Fruit fly (Drosophila melanogaster) whole organism, embryonic: ENCODE data around the gene CG10761.
A peak's percentile ranks its signal among the peaks of the same experiment; 100 is the strongest.

Experiments
- Awh ChIP-seq: fragments of 200-800 bp; sonication (Bioruptor generic); IDR thresholded peaks from 2 replicates; pipeline ENCODE4, ENCODE4 v1.3.6; 2022; ENCODE audit warnings: missing biosample characterization, missing genetic modification characterization
- CG10654 ChIP-seq: fragments of 200-800 bp; sonication (Bioruptor generic); optimal IDR thresholded peaks from 2 replicates; lab custom pipeline; 2016; ENCODE audit warnings: missing biosample characterization, missing genetic modification characterization
- CG11247 ChIP-seq: fragments of 200-800 bp; sonication (Bioruptor generic); IDR thresholded peaks from 2 replicates; pipeline ENCODE4 v1.3.6; 2022; ENCODE audit warnings: missing biosample characterization, missing genetic modification characterization
- CG11504 ChIP-seq: fragments of 200-800 bp; sonication (Bioruptor generic); optimal IDR thresholded peaks from 3 replicates; lab custom pipeline; 2019; ENCODE audit warnings: missing biosample characterization, mild to moderate bottlenecking, missing genetic modification characterization, moderate library complexity
- CG1233 ChIP-seq: fragments of 200-800 bp; sonication (Bioruptor generic); optimal IDR thresholded peaks from 4 replicates; lab custom pipeline; 2018; ENCODE audit warnings: missing biosample characterization, mild to moderate bottlenecking, missing genetic modification characterization
- CG13287 ChIP-seq: fragments of 200-800 bp; sonication (Bioruptor generic); IDR thresholded peaks from 2 replicates; pipeline ENCODE4 v1.3.6; 2022; ENCODE audit warnings: missing biosample characterization, missing genetic modification characterization; ENCODE audit not compliant: partially characterized antibody
- CG13296 ChIP-seq: fragments of 200-800 bp; sonication (Bioruptor generic); optimal IDR thresholded peaks from 3 replicates; lab custom pipeline; 2018; ENCODE audit warnings: missing biosample characterization, mild to moderate bottlenecking, missing genetic modification characterization
- CG15696 ChIP-seq: fragments of 200-800 bp; sonication (Bioruptor generic); optimal IDR thresholded peaks from 2 replicates; lab custom pipeline; 2019; ENCODE audit warnings: missing biosample characterization, mild to moderate bottlenecking, missing genetic modification characterization, moderate library complexity
- CG2712 ChIP-seq: fragments of 200-800 bp; optimal IDR thresholded peaks from 3 replicates; lab custom pipeline; 2019; ENCODE audit warnings: missing biosample characterization, mild to moderate bottlenecking, missing genetic modification characterization, moderate library complexity
- CG34224 ChIP-seq: fragments of 200-800 bp; sonication (Bioruptor generic); IDR thresholded peaks from 3 replicates; pipeline ENCODE4 v1.3.6; 2022; ENCODE audit warnings: missing biosample characterization, missing genetic modification characterization; ENCODE audit not compliant: partially characterized antibody
- CG3995 ChIP-seq: fragments of 200-800 bp; sonication (Bioruptor generic); optimal IDR thresholded peaks from 3 replicates; lab custom pipeline; 2016; ENCODE audit warnings: missing biosample characterization, missing genetic modification characterization
- CG4707 ChIP-seq: fragments of 200-800 bp; sonication (Bioruptor generic); optimal IDR thresholded peaks from 2 replicates; lab custom pipeline; 2018; ENCODE audit warnings: missing biosample characterization, mild to moderate bottlenecking, missing genetic modification characterization, moderate library complexity
- CG9797 ChIP-seq: fragments of 200-800 bp; sonication (Bioruptor generic); optimal IDR thresholded peaks from 3 replicates; lab custom pipeline; 2018; ENCODE audit warnings: missing biosample characterization, mild to moderate bottlenecking, missing genetic modification characterization
- CTCF ChIP-seq: fragments of 200-800 bp; sonication (Bioruptor generic); optimal IDR thresholded peaks from 2 replicates; lab custom pipeline; 2017; ENCODE audit warnings: missing biosample characterization, mild to moderate bottlenecking, missing genetic modification characterization, moderate library complexity
- D ChIP-seq, 2 experiments: fragments of 200-800 bp in 1 of 2; fragments of >200 bp in 1 of 2; sonication (Bioruptor generic) in 1 of 2; optimal IDR thresholded peaks; 2 replicates in 1 of 2; 3 replicates in 1 of 2; lab custom pipeline; 2017; ENCODE audit warnings: mild to moderate bottlenecking in 1 of 2, missing biosample characterization in 1 of 2, missing genetic modification characterization in 1 of 2, missing genetic modification reagents in 1 of 2
- Doc3 ChIP-seq: fragments of 200-800 bp; sonication (Bioruptor generic); IDR thresholded peaks from 3 replicates; pipeline ENCODE4 v1.3.6; 2022; ENCODE audit warnings: missing biosample characterization, missing genetic modification characterization; ENCODE audit not compliant: partially characterized antibody
- Dp ChIP-seq: fragments of 200-800 bp; sonication (Bioruptor generic); optimal IDR thresholded peaks from 2 replicates; lab custom pipeline; 2018; ENCODE audit warnings: missing biosample characterization, mild to moderate bottlenecking, missing genetic modification characterization, moderate library complexity
- E2f2 ChIP-seq: fragments of 200-800 bp; sonication (Bioruptor generic); IDR thresholded peaks from 2 replicates; pipeline ENCODE4 v1.3.6; 2022; ENCODE audit warnings: missing biosample characterization, missing genetic modification characterization
- ERR ChIP-seq: fragments of 200-800 bp; sonication (Bioruptor generic); optimal IDR thresholded peaks from 2 replicates; lab custom pipeline; 2016; ENCODE audit warnings: missing biosample characterization, missing genetic modification characterization
- Hand ChIP-seq: fragments of 200-800 bp; sonication (Bioruptor generic); optimal IDR thresholded peaks from 2 replicates; lab custom pipeline; 2017; ENCODE audit warnings: mild to moderate bottlenecking, missing biosample characterization, missing genetic modification reagents, missing genetic modification characterization
- Hr51 ChIP-seq, 2 experiments: fragments of 200-800 bp; sonication (Bioruptor generic); optimal IDR thresholded peaks; 2 replicates in 1 of 2; 3 replicates in 1 of 2; lab custom pipeline; 2016 to 2018; ENCODE audit warnings: missing biosample characterization in 2 of 2, missing genetic modification characterization in 2 of 2, mild to moderate bottlenecking in 1 of 2, moderate library complexity in 1 of 2
- Lim3 ChIP-seq: fragments of 200-800 bp; sonication (Bioruptor generic); IDR thresholded peaks from 2 replicates; pipeline ENCODE4 v1.3.6; 2022; ENCODE audit warnings: missing biosample characterization, missing genetic modification characterization
- MBD-R2 ChIP-seq: fragments of 200-800 bp; sonication (Bioruptor generic); IDR thresholded peaks from 2 replicates; pipeline ENCODE4 v1.3.6; 2022; ENCODE audit warnings: missing biosample characterization, missing genetic modification characterization
- MESR4 ChIP-seq: fragments of 200-800 bp; sonication (Bioruptor generic); optimal IDR thresholded peaks from 2 replicates; lab custom pipeline; 2018; ENCODE audit warnings: missing biosample characterization, mild to moderate bottlenecking, missing genetic modification characterization, moderate library complexity
- Med ChIP-seq: fragments of 200-800 bp; sonication (Bioruptor generic); peaks from one replicate; lab custom pipeline; 2016; ENCODE audit warnings: missing biosample characterization, missing genetic modification characterization, mild to moderate bottlenecking, inconsistent platforms, moderate library complexity
- NK7.1 ChIP-seq: fragments of 200-800 bp; sonication (Bioruptor generic); optimal IDR thresholded peaks from 3 replicates; lab custom pipeline; 2016; ENCODE audit warnings: missing biosample characterization, missing genetic modification characterization
- Vsx1 ChIP-seq: fragments of 200-800 bp; sonication (Bioruptor generic); optimal IDR thresholded peaks from 2 replicates; lab custom pipeline; 2017; ENCODE audit warnings: missing biosample characterization, mild to moderate bottlenecking, missing genetic modification characterization, missing genetic modification reagents
- ac ChIP-seq: fragments of 200-800 bp; sonication (Bioruptor generic); optimal IDR thresholded peaks from 3 replicates; lab custom pipeline; 2017; ENCODE audit warnings: missing biosample characterization, mild to moderate bottlenecking, missing genetic modification characterization
- br ChIP-seq: fragments of >200 bp; optimal IDR thresholded peaks from 2 replicates; lab custom pipeline; 2017
- bsh ChIP-seq, 2 experiments: fragments of 200-800 bp; sonication (Bioruptor generic); optimal IDR thresholded peaks; 2 replicates each; lab custom pipeline; 2017 to 2018; ENCODE audit warnings: mild to moderate bottlenecking in 2 of 2, missing biosample characterization in 2 of 2, missing genetic modification characterization in 2 of 2, moderate library complexity in 1 of 2
- cg ChIP-seq: fragments of 200-800 bp; sonication (Bioruptor generic); optimal IDR thresholded peaks from 3 replicates; lab custom pipeline; 2019; ENCODE audit warnings: missing biosample characterization, mild to moderate bottlenecking, missing genetic modification characterization, moderate library complexity
- chif ChIP-seq, 2 experiments: fragments of 200-800 bp; sonication (Bioruptor generic); optimal IDR thresholded peaks; 3 replicates each; lab custom pipeline; 2016; ENCODE audit warnings: missing biosample characterization in 2 of 2, missing genetic modification characterization in 2 of 2
- chm ChIP-seq: fragments of 200-800 bp; sonication (Bioruptor generic); IDR thresholded peaks from 2 replicates; pipeline ENCODE4 v1.3.6; 2022; ENCODE audit warnings: missing biosample characterization, missing genetic modification characterization
- crp ChIP-seq, 2 experiments: fragments of 200-800 bp; sonication (Bioruptor generic); optimal IDR thresholded peaks; 2 replicates in 1 of 2; 3 replicates in 1 of 2; lab custom pipeline; 2017; ENCODE audit warnings: missing biosample characterization in 2 of 2, missing genetic modification characterization in 2 of 2, mild to moderate bottlenecking in 1 of 2, moderate library complexity in 1 of 2
- fd102C ChIP-seq: fragments of 200-800 bp; sonication (Bioruptor generic); optimal IDR thresholded peaks from 2 replicates; lab custom pipeline; 2018; ENCODE audit warnings: missing biosample characterization, mild to moderate bottlenecking, missing genetic modification characterization, moderate library complexity
- gfzf ChIP-seq: fragments of 200-800 bp; sonication (Bioruptor generic); optimal IDR thresholded peaks from 2 replicates; lab custom pipeline; 2016; ENCODE audit warnings: missing biosample characterization, mild to moderate bottlenecking, missing genetic modification characterization, moderate library complexity
- hbn ChIP-seq: fragments of 200-800 bp; sonication (Bioruptor generic); IDR thresholded peaks from 2 replicates; pipeline ENCODE4 v1.3.6; 2022; ENCODE audit warnings: missing biosample characterization, missing genetic modification characterization; ENCODE audit not compliant: partially characterized antibody
- kah ChIP-seq: fragments of 200-800 bp; sonication (Bioruptor generic); optimal IDR thresholded peaks from 2 replicates; lab custom pipeline; 2018; ENCODE audit warnings: missing biosample characterization, mild to moderate bottlenecking, missing genetic modification characterization
- ken ChIP-seq: fragments of 200-800 bp; sonication (Bioruptor generic); IDR thresholded peaks from 3 replicates; pipeline ENCODE4 v1.3.6; 2022; ENCODE audit warnings: missing biosample characterization, missing genetic modification characterization
- odd ChIP-seq: fragments of 200-800 bp; sonication (Bioruptor generic); optimal IDR thresholded peaks from 2 replicates; lab custom pipeline; 2017; ENCODE audit warnings: missing biosample characterization, mild to moderate bottlenecking, missing genetic modification characterization
- pan ChIP-seq, 4 experiments: fragments of >200 bp in 3 of 4; fragments of 200-800 bp in 1 of 4; sonication (Bioruptor generic) in 1 of 4; optimal IDR thresholded peaks in 3 of 4; IDR thresholded peaks in 1 of 4; 2 replicates each; pipeline versions ENCODE4 v1.3.6 to Lab custom; 2017 to 2022; ENCODE audit warnings: missing biosample characterization in 2 of 4, missing genetic modification characterization in 2 of 4, mixed read lengths in 1 of 4
- pzg ChIP-seq: fragments of 200-800 bp; sonication (Bioruptor generic); optimal IDR thresholded peaks from 3 replicates; lab custom pipeline; 2018; ENCODE audit warnings: missing biosample characterization, mild to moderate bottlenecking, missing genetic modification characterization, moderate library complexity
- repo ChIP-seq: fragments of 200-800 bp; sonication (Bioruptor generic); optimal IDR thresholded peaks from 2 replicates; lab custom pipeline; 2016; ENCODE audit warnings: missing biosample characterization, missing genetic modification characterization
- ro ChIP-seq: fragments of 200-800 bp; sonication (Bioruptor generic); IDR thresholded peaks from 2 replicates; pipeline ENCODE4 v1.3.6; 2022; ENCODE audit warnings: missing biosample characterization, missing genetic modification characterization
- scrt ChIP-seq: fragments of 200-800 bp; sonication (Bioruptor generic); optimal IDR thresholded peaks from 2 replicates; lab custom pipeline; 2018; ENCODE audit warnings: missing biosample characterization, mild to moderate bottlenecking, missing genetic modification characterization, moderate library complexity
- slp2 ChIP-seq: fragments of 200-800 bp; sonication (Bioruptor generic); optimal IDR thresholded peaks from 2 replicates; lab custom pipeline; 2016; ENCODE audit warnings: missing biosample characterization, missing genetic modification characterization
- sob ChIP-seq: fragments of 200-800 bp; sonication (Bioruptor generic); IDR thresholded peaks from 2 replicates; pipeline ENCODE4 v1.3.6; 2022; ENCODE audit warnings: missing biosample characterization, missing genetic modification characterization
- sqz ChIP-seq: fragments of 200-800 bp; sonication (Bioruptor generic); optimal IDR thresholded peaks from 3 replicates; lab custom pipeline; 2018; ENCODE audit warnings: missing biosample characterization, mild to moderate bottlenecking, missing genetic modification characterization
- stwl ChIP-seq: fragments of 200-800 bp; sonication (Bioruptor generic); optimal IDR thresholded peaks from 3 replicates; lab custom pipeline; 2018; ENCODE audit warnings: missing biosample characterization, mild to moderate bottlenecking, missing genetic modification characterization, moderate library complexity
- sug ChIP-seq: fragments of 200-800 bp; optimal IDR thresholded peaks from 2 replicates; lab custom pipeline; 2019; ENCODE audit warnings: missing biosample characterization, mild to moderate bottlenecking, missing genetic modification characterization, moderate library complexity

CG10761 gene

DNA sequence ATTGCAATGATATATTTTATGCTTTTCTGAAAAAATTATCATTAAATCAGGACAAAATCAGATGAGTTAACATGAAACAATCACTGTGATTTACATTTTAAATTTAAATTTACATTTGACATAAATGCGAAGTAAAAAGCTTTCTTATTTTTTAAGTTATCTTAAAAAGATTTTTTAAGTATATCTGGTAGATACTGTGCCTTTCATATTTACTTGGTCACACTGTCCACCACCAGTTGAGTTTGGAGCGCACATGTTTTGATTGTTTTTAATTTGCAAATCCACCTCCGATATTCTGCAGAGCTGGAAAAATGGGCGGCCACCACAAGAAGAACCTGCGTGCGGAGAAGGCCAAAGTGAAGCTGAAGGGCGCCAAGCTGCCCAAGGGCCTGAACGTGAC is 45.8 kb downstream of the CG10761 start, which contains the start of gene CG1575:
CG1575 (plus strand) TSS at position 200 of the 400 bp plus-strand sequence.
- TF ChIP-seq MBD-R2 (GFP tag; lab: Robert Waterston, UW) (peak; percentile 37; the same call in 1 of the 2 replicates), CG3995 (GFP tag; lab: Kevin White, UChicago) (peak; percentile 86), chif (GFP tag; optimal IDR thresholded peaks at IDR 0.05; lab: Kevin White, UChicago) (no peak), MESR4 (GFP tag; lab: Kevin White, UChicago) (peak; percentile 9), Hr51 (GFP tag; optimal IDR thresholded peaks at IDR 0.05; lab: Kevin White, UChicago) (no peak), br (lab: Kevin White, UChicago) (no peak), Lim3 (GFP tag; lab: Robert Waterston, UW) (no peak), ro (GFP tag; lab: Robert Waterston, UW) (no peak), gfzf (GFP tag; lab: Kevin White, UChicago) (peak; percentile 50), CG9797 (peak; percentile 35), Hand (GFP tag; lab: Kevin White, UChicago) (no peak), Med (GFP tag; lab: Kevin White, UChicago) (peak; percentile 63), sob (GFP tag; lab: Robert Waterston, UW) (no peak), stwl (tag; lab: Kevin White, UChicago) (peak; percentile 97), sqz (GFP tag; lab: Kevin White, UChicago) (no peak), CG13296 (no peak), NK7.1 (no peak), kah (peak; percentile 59), bsh (GFP tag; optimal IDR thresholded peaks at IDR 0.05; lab: Kevin White, UChicago) (no peak), CG34224 (GFP tag; lab: Robert Waterston, UW) (peak; percentile 10; the same call in 1 of the 3 replicates), CG15696 (no peak), CG13287 (GFP tag; lab: Robert Waterston, UW) (peak; percentile 53), hbn (peak; percentile 46; the same call in 1 of the 2 replicates), CTCF (GFP tag; lab: Kevin White, UChicago) (no peak), Doc3 (0 out of 3 replicates have a peak, but pooled peaks have one; percentile 20), ac (no peak), E2f2 (GFP tag; lab: Robert Waterston, UW) (peak; percentile 67), scrt (GFP tag; lab: Kevin White, UChicago) (peak; percentile 76), crp (GFP tag; optimal IDR thresholded peaks at IDR 0.05; lab: Kevin White, UChicago) (peak in 1 of 2 experiments; percentile 29), ken (GFP tag; lab: Robert Waterston, UW) (no peak), fd102C (no peak), Vsx1 (GFP tag; lab: Kevin White, UChicago) (no peak), CG10654 (GFP tag; lab: Kevin White, UChicago) (no peak), sug (tag; lab: Kevin White, UChicago) (peak; percentile 23), CG2712 (no peak), chm (GFP tag; lab: Robert Waterston, UW) (no peak), pzg (GFP tag; lab: Kevin White, UChicago) (peak; percentile 28), Dp (peak; percentile 58)

DNA sequence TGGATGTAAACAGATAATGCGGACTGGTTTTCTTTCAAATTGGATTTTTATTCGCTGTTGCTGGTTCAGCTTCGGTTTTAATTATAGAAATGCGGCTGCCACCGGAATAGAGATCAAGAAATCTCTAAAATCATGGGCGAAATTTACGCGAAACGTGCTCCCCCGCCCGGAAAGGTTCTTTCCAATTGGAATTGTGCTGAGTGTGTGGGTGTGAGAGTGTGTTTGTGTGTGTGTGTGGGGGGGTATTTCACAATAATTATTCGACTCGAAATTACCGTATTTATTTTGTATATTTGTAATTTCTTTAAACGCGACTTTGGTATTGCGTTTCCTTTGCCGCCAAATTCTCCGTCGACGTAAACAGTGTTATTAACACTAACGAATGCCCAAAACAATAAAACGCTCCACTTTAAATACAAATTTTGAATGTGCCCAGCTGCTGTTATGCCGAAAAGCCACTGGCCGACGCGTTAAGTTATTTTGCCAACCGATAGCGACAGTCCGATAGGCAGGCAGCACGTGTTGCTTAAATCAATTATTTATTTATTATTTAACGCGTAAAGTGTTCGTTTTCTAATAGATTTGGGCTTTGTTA is 46.8 kb downstream of the CG10761 start, which contains the start of gene Gclc:
Gclc (minus strand) TSS at position 431 of the 595 bp plus-strand sequence.
- TF ChIP-seq slp2 (GFP tag; lab: Kevin White, UChicago): no peak
- TF ChIP-seq D (optimal IDR thresholded peaks at IDR 0.05; lab: Kevin White, UChicago): no peak
- TF ChIP-seq D (GFP tag; optimal IDR thresholded peaks at IDR 0.05; lab: Kevin White, UChicago): no peak
- peak; percentile 75 for TF ChIP-seq cg (GFP tag; lab: Kevin White, UChicago)
- TF ChIP-seq CG11247 (GFP tag; lab: Robert Waterston, UW): no peak
- no peak for TF ChIP-seq CG1233 (GFP tag; lab: Kevin White, UChicago)
- no peak for TF ChIP-seq ERR (GFP tag; lab: Kevin White, UChicago)
- TF ChIP-seq repo: no peak
- peak; percentile 15 for TF ChIP-seq odd (GFP tag; lab: Kevin White, UChicago)
- TF ChIP-seq CG11504: no peak
- no peak for TF ChIP-seq CG4707 (GFP tag; lab: Kevin White, UChicago)
- no peak for TF ChIP-seq pan (optimal IDR thresholded peaks at IDR 0.05; lab: Kevin White, UChicago)
- TF ChIP-seq pan (GFP tag; optimal IDR thresholded peaks at IDR 0.05 in 1 of 2, IDR thresholded peaks at IDR 0.05 in 1 of 2): no peak
- no peak for TF ChIP-seq Awh
